Fruit fly (Drosophila melanogaster) whole organism, wandering third instar larva: Measurements from ENCODE around the gene CG7246.
A peak's percentile ranks its signal among the peaks of the same experiment; 100 is the strongest.

Source experiments
- CG32264 ChIP-seq: fragments of 200-800 bp; sonication (Bioruptor generic); optimal IDR thresholded peaks from 2 replicates; lab custom pipeline; 2016; ENCODE audit warnings: missing biosample characterization, missing genetic modification characterization
- CG9705 ChIP-seq: fragments of 200-800 bp; sonication (Bioruptor generic); optimal IDR thresholded peaks from 2 replicates; lab custom pipeline; 2018; ENCODE audit warnings: missing biosample characterization, mild to moderate bottlenecking, missing genetic modification characterization
- CrebA ChIP-seq: fragments of 200-800 bp; sonication (Bioruptor generic); optimal IDR thresholded peaks from 2 replicates; lab custom pipeline; 2016; ENCODE audit warnings: missing biosample characterization, mild to moderate bottlenecking, missing genetic modification characterization, borderline replicate concordance
- Dfd ChIP-seq: fragments of >200 bp; optimal IDR thresholded peaks from 2 replicates; lab custom pipeline; 2017; ENCODE audit warnings: missing biosample characterization, missing genetic modification characterization
- Dif ChIP-seq: fragments of 200-275, 200-300 bp; sonication (Bioruptor generic); optimal IDR thresholded peaks from 2 replicates; lab custom pipeline; 2018; ENCODE audit warnings: missing biosample characterization, missing genetic modification characterization; ENCODE audit not compliant: partially characterized antibody
- GATAd ChIP-seq: sonication (Bioruptor generic); optimal IDR thresholded peaks from 2 replicates; lab custom pipeline; 2016; ENCODE audit warnings: missing biosample characterization, missing genetic modification characterization
- HLH106 ChIP-seq: fragments of 200-800 bp; optimal IDR thresholded peaks from 3 replicates; lab custom pipeline; 2019; ENCODE audit warnings: missing biosample characterization, mild to moderate bottlenecking, missing genetic modification characterization, moderate library complexity
- Hnf4 ChIP-seq: fragments of 200-800 bp; sonication (Bioruptor generic); optimal IDR thresholded peaks from 2 replicates; lab custom pipeline; 2016; ENCODE audit warnings: missing biosample characterization, mild to moderate bottlenecking, missing genetic modification characterization
- Hr78 ChIP-seq: fragments of >200 bp; optimal IDR thresholded peaks from 2 replicates; lab custom pipeline; 2017; ENCODE audit warnings: missing biosample characterization, missing genetic modification characterization
- Hr83 ChIP-seq: fragments of 200-300 bp; sonication (Bioruptor generic); optimal IDR thresholded peaks from 2 replicates; lab custom pipeline; 2016; ENCODE audit warnings: missing biosample characterization, mild to moderate bottlenecking, missing genetic modification characterization, moderate library complexity; ENCODE audit not compliant: poor library complexity, severe bottlenecking
- Jra ChIP-seq: sonication (Bioruptor generic); optimal IDR thresholded peaks from 2 replicates; lab custom pipeline; 2016; ENCODE audit warnings: missing biosample characterization, missing genetic modification characterization
- Mio ChIP-seq: sonication (Bioruptor generic); optimal IDR thresholded peaks from 2 replicates; lab custom pipeline; 2016; ENCODE audit warnings: missing biosample characterization, missing genetic modification characterization
- Myc ChIP-seq: fragments of >200 bp; optimal IDR thresholded peaks from 2 replicates; lab custom pipeline; 2017
- N ChIP-seq: fragments of >200 bp; optimal IDR thresholded peaks from 2 replicates; lab custom pipeline; 2018; ENCODE audit warnings: missing biosample characterization, missing external identifiers, missing genetic modification characterization
- OdsH ChIP-seq: fragments of 200-800 bp; sonication (Bioruptor generic); optimal IDR thresholded peaks from 2 replicates; lab custom pipeline; 2016; ENCODE audit warnings: missing biosample characterization, mild to moderate bottlenecking, missing genetic modification characterization
- Sp1 ChIP-seq: fragments of 200-800 bp; sonication (Bioruptor generic); optimal IDR thresholded peaks from 3 replicates; lab custom pipeline; 2019; ENCODE audit warnings: missing biosample characterization, mild to moderate bottlenecking, missing genetic modification characterization, moderate library complexity
- br ChIP-seq: fragments of 200-800 bp; sonication (Bioruptor generic); optimal IDR thresholded peaks from 2 replicates; lab custom pipeline; 2016; ENCODE audit warnings: missing biosample characterization, missing genetic modification characterization
- brk ChIP-seq: fragments of 200-800 bp; sonication (Bioruptor generic); optimal IDR thresholded peaks from 2 replicates; lab custom pipeline; 2016; ENCODE audit warnings: missing biosample characterization, mild to moderate bottlenecking, missing genetic modification characterization
- dl ChIP-seq, 2 experiments: fragments of 175-275, 200-275 bp in 1 of 2; fragments of 200-275 bp in 1 of 2; sonication (Bioruptor generic); optimal IDR thresholded peaks; lab custom pipeline; 2018; ENCODE audit warnings: mild to moderate bottlenecking in 2 of 2, missing biosample characterization in 2 of 2, missing genetic modification characterization in 2 of 2, moderate library complexity in 2 of 2; ENCODE audit not compliant: partially characterized antibody in 2 of 2, insufficient read depth in 1 of 2
- dsf ChIP-seq: sonication (Bioruptor generic); optimal IDR thresholded peaks from 2 replicates; lab custom pipeline; 2016; ENCODE audit warnings: missing biosample characterization, missing genetic modification characterization, borderline replicate concordance
- ey ChIP-seq: fragments of 200-800 bp; sonication (Bioruptor generic); optimal IDR thresholded peaks from 2 replicates; lab custom pipeline; 2016; ENCODE audit warnings: missing biosample characterization, missing genetic modification characterization
- foxo ChIP-seq, 2 experiments: fragments of 200-800 bp; sonication (Bioruptor generic); optimal IDR thresholded peaks; 2 replicates in 1 of 2; 3 replicates in 1 of 2; lab custom pipeline; 2016 to 2017; ENCODE audit warnings: missing biosample characterization in 2 of 2, missing genetic modification characterization in 2 of 2
- fru ChIP-seq: fragments of 200-800 bp; sonication (Bioruptor generic); optimal IDR thresholded peaks from 3 replicates; lab custom pipeline; 2016; ENCODE audit warnings: missing biosample characterization, mild to moderate bottlenecking, missing genetic modification characterization
- h ChIP-seq: fragments of 200-800 bp; sonication (Bioruptor generic); optimal IDR thresholded peaks from 3 replicates; lab custom pipeline; 2016; ENCODE audit warnings: missing biosample characterization, mild to moderate bottlenecking, missing genetic modification characterization
- jim ChIP-seq: fragments of 175-275, 200-325 bp; sonication (Bioruptor generic); optimal IDR thresholded peaks from 2 replicates; lab custom pipeline; 2016; ENCODE audit warnings: missing biosample characterization, mild to moderate bottlenecking, missing genetic modification characterization
- pan ChIP-seq: fragments of >200 bp; optimal IDR thresholded peaks from 2 replicates; lab custom pipeline; 2017
- psq ChIP-seq: fragments of 200-800 bp; sonication (Bioruptor generic); optimal IDR thresholded peaks from 3 replicates; lab custom pipeline; 2017; ENCODE audit warnings: missing biosample characterization, mild to moderate bottlenecking, missing genetic modification characterization, moderate library complexity
- rgr ChIP-seq: fragments of 200-800 bp; sonication (Bioruptor generic); optimal IDR thresholded peaks from 3 replicates; lab custom pipeline; 2016; ENCODE audit warnings: missing biosample characterization, mild to moderate bottlenecking, missing genetic modification characterization
- sage ChIP-seq: fragments of 200-800 bp; sonication (Bioruptor generic); optimal IDR thresholded peaks from 2 replicates; lab custom pipeline; 2016; ENCODE audit warnings: missing biosample characterization, mild to moderate bottlenecking, missing genetic modification characterization
- sv ChIP-seq: fragments of 200-800 bp; sonication (Bioruptor generic); optimal IDR thresholded peaks from 3 replicates; lab custom pipeline; 2016; ENCODE audit warnings: missing biosample characterization, missing genetic modification characterization
- tai ChIP-seq: sonication (Bioruptor generic); optimal IDR thresholded peaks from 2 replicates; lab custom pipeline; 2016; ENCODE audit warnings: missing biosample characterization, missing genetic modification characterization
- usp ChIP-seq: fragments of >200 bp; optimal IDR thresholded peaks from 2 replicates; lab custom pipeline; 2017; ENCODE audit warnings: missing biosample characterization, missing genetic modification characterization
- woc ChIP-seq: sonication (Bioruptor generic); optimal IDR thresholded peaks from 2 replicates; lab custom pipeline; 2016; ENCODE audit warnings: missing biosample characterization, mild to moderate bottlenecking, missing genetic modification characterization

Gene CG7246

DNA sequence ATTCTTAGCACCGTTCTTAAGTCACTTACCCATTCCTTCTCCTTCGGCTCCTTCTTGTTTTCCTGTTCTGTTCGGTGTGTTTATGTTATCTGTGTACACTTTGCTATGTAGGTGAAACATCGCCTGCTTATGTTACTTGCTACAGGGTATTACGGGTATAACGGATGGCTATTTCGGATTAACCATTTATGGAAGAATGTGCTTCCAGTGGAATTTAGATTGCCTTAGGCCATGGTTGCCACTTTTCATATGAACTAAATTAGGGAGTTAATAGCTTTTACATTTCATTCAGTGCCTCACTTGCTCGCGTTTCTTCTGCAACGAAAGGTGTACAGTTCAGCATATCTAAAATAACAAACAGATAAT lies 32.5 kb downstream of the CG7246 start:
- TF ChIP-seq psq (peak; percentile 42), fru (GFP tag; lab: Kevin White, UChicago) (peak; percentile 15), usp (GFP tag; lab: Kevin White, UChicago) (no peak)

dm6 chrX:9047725-9048384 lies 33.0 kb downstream of the CG7246 start:
- TF ChIP-seq Sp1 (GFP tag; lab: Kevin White, UChicago) (peak; percentile 29), usp (GFP tag; lab: Kevin White, UChicago) (no peak), fru (GFP tag; lab: Kevin White, UChicago) (peak; percentile 46), rgr (GFP tag; lab: Kevin White, UChicago) (peak; percentile 40), HLH106 (tag; lab: Kevin White, UChicago) (peak; percentile 38), pan (lab: Kevin White, UChicago) (no peak), N (GFP tag; lab: Kevin White, UChicago) (no peak), dsf (no peak), Dfd (GFP tag; lab: Kevin White, UChicago) (no peak), woc (GFP tag; lab: Kevin White, UChicago) (peak; percentile 47), jim (GFP tag; lab: Kevin White, UChicago) (no peak), h (GFP tag; lab: Kevin White, UChicago) (peak; percentile 44), sv (peak; percentile 13), foxo (GFP tag; optimal IDR thresholded peaks at IDR 0.05; lab: Kevin White, UChicago) (peak in 1 of 2 experiments; percentile 32), psq (peak; percentile 98), ey (GFP tag; lab: Kevin White, UChicago) (peak; percentile 43)
- TF ChIP-seq, all 38 proteins: peak for 10

DNA sequence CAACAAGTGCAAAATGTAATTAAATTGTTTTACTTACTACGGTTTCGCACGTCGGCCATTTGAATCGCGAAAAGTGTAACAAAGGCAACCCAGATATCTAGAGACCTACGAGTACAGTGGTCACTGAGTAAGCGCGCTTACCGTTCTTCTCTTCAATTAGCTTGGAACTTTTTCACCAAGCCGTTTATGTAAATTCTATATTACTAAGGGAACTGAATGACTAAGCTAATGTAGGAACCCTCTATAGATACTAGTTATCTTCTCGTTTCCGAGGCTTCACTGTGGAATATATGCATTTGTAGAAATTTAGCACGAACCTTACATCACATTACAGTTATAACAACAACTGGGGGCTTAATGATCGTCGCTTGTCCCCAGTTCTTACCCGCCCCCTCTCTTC lies 33.9 kb downstream of the CG7246 start:
- TF ChIP-seq pan (lab: Kevin White, UChicago) (no peak), psq (no peak), Jra (GFP tag; lab: Kevin White, UChicago) (no peak), Dif (GFP tag; lab: Kevin White, UChicago) (no peak), Hnf4 (no peak), Mio (GFP tag; lab: Kevin White, UChicago) (no peak), GATAd (no peak), N (GFP tag; lab: Kevin White, UChicago) (no peak), usp (GFP tag; lab: Kevin White, UChicago) (no peak), h (GFP tag; lab: Kevin White, UChicago) (peak; percentile 0), dl (GFP tag; optimal IDR thresholded peaks at IDR 0.05; lab: Kevin White, UChicago; ENCODE audit: insufficient read depth in 1 of 2, partially characterized antibody in 2 of 2) (no peak), sage (GFP tag; lab: Kevin White, UChicago) (no peak), Dfd (GFP tag; lab: Kevin White, UChicago) (no peak), foxo (GFP tag; optimal IDR thresholded peaks at IDR 0.05; lab: Kevin White, UChicago) (peak in 1 of 2 experiments; percentile 32), CG9705 (no peak), OdsH (GFP tag; lab: Kevin White, UChicago) (peak; percentile 6), brk (GFP tag; lab: Kevin White, UChicago) (no peak), Hr83 (GFP tag; lab: Kevin White, UChicago) (no peak), tai (GFP tag; lab: Kevin White, UChicago) (no peak), dsf (no peak), jim (GFP tag; lab: Kevin White, UChicago) (no peak), CG32264 (GFP tag; lab: Kevin White, UChicago) (no peak), CrebA (GFP tag; lab: Kevin White, UChicago) (no peak), fru (GFP tag; lab: Kevin White, UChicago) (no peak), rgr (GFP tag; lab: Kevin White, UChicago) (no peak), Hr78 (GFP tag; lab: Kevin White, UChicago) (no peak), HLH106 (tag; lab: Kevin White, UChicago) (peak; percentile 13), Sp1 (GFP tag; lab: Kevin White, UChicago) (no peak), Myc (lab: Kevin White, UChicago) (no peak)

- TF ChIP-seq psq (peak; percentile 13), Mio (GFP tag; lab: Kevin White, UChicago) (no peak), ey (GFP tag; lab: Kevin White, UChicago) (peak; percentile 12), h (GFP tag; lab: Kevin White, UChicago) (peak; percentile 8), Hr83 (GFP tag; lab: Kevin White, UChicago) (no peak), HLH106 (tag; lab: Kevin White, UChicago) (no peak), CrebA (GFP tag; lab: Kevin White, UChicago) (no peak), Sp1 (GFP tag; lab: Kevin White, UChicago) (no peak), fru (GFP tag; lab: Kevin White, UChicago) (peak; percentile 28), foxo (GFP tag; optimal IDR thresholded peaks at IDR 0.05; lab: Kevin White, UChicago) (peak in 1 of 2 experiments; percentile 22), br (GFP tag; lab: Kevin White, UChicago) (peak; percentile 14), N (GFP tag; lab: Kevin White, UChicago) (no peak), tai (GFP tag; lab: Kevin White, UChicago) (no peak)
- TF ChIP-seq, all 38 proteins: peak for 6
Observed at dm6 chrX:9046383-9046941, 34.4 kb downstream of the CG7246 start.
